Fruit fly (Drosophila melanogaster): Measurements from ENCODE around the gene gb.

The gb gene

dm6 chr3R:27111784-27112602 lies at the start of gene gb, which contains the start of gene CG5815 (continued):
- TF ChIP-seq Ets21C (GFP tag; optimal IDR thresholded peaks at IDR 0.05) (peak; percentile 82), CG11294 (GFP tag; IDR thresholded peaks at IDR 0.05) (peak; percentile 86), CG11762 (GFP tag; optimal IDR thresholded peaks at IDR 0.05; ENCODE audit: insufficient read depth) (peak; percentile 64), achi (GFP tag; optimal IDR thresholded peaks at IDR 0.05) (no peak), CG3919 (GFP tag; optimal IDR thresholded peaks at IDR 0.05) (peak; percentile 90), Sox15 (GFP tag; optimal IDR thresholded peaks at IDR 0.05) (peak; percentile 84), ss (GFP tag; optimal IDR thresholded peaks at IDR 0.05) (no peak), CG10669 (GFP tag; optimal IDR thresholded peaks at IDR 0.05) (no peak), fd59A (GFP tag; optimal IDR thresholded peaks at IDR 0.05) (peak; percentile 78)

dm6 chr3R:27160858-27161257 lies 48.8 kb upstream of the gb start, which contains the start of gene CG5909:
Gene CG5909 (plus strand): TSS chr3R:27161158.
- TF ChIP-seq svp (GFP tag) (peak; percentile 62), eg (GFP tag; IDR thresholded peaks at IDR 0.05) (no peak)

- TF ChIP-seq eg (GFP tag; IDR thresholded peaks at IDR 0.05) (no peak), Met (GFP tag; optimal IDR thresholded peaks at IDR 0.05) (no peak), ss (GFP tag; optimal IDR thresholded peaks at IDR 0.05) (no peak), Ets96B (tag; optimal IDR thresholded peaks at IDR 0.05) (no peak), pdm3 (GFP tag; optimal IDR thresholded peaks at IDR 0.05) (no peak), dsx (GFP tag; optimal IDR thresholded peaks at IDR 0.05; ENCODE audit: poor library complexity, severe bottlenecking) (no peak), Sox14 (GFP tag; optimal IDR thresholded peaks at IDR 0.05) (no peak), CG6808 (GFP tag; optimal IDR thresholded peaks at IDR 0.05) (no peak), CG6163 (GFP tag; IDR thresholded peaks at IDR 0.05) (no peak), Eip93F (GFP tag; optimal IDR thresholded peaks at IDR 0.05) (no peak), CG11902 (GFP tag; optimal IDR thresholded peaks at IDR 0.05) (no peak), CG31627 (GFP tag; optimal IDR thresholded peaks at IDR 0.05) (no peak)
These were observed 47.8 kb upstream of the gb start for dm6 chr3R:27159870-27160269.

dm6 chr3R:27157814-27158213 lies 45.7 kb upstream of the gb start, which contains the start of gene grass:
Gene grass (plus strand): TSS chr3R:27157948.
- TF ChIP-seq CG4318 (GFP tag; optimal IDR thresholded peaks at IDR 0.05) (no peak), svp (GFP tag) (peak; percentile 86), dsx (GFP tag; optimal IDR thresholded peaks at IDR 0.05; ENCODE audit: poor library complexity, severe bottlenecking) (no peak), Ets21C (GFP tag; optimal IDR thresholded peaks at IDR 0.05) (no peak), Eip78C (GFP tag) (peak; percentile 5), CG8319 (GFP tag; optimal IDR thresholded peaks at IDR 0.05) (no peak), CG1621 (tag; optimal IDR thresholded peaks at IDR 0.05) (peak; percentile 30), spab (GFP tag; optimal IDR thresholded peaks at IDR 0.05) (no peak)

- TF ChIP-seq CG7368 (GFP tag; optimal IDR thresholded peaks at IDR 0.05) (no peak), CG9139 (GFP tag; optimal IDR thresholded peaks at IDR 0.05) (no peak), CG6276 (GFP tag; optimal IDR thresholded peaks at IDR 0.05) (no peak), CG6163 (GFP tag; IDR thresholded peaks at IDR 0.05) (no peak), fkh (GFP tag; optimal IDR thresholded peaks at IDR 0.05) (no peak), vri (GFP tag; optimal IDR thresholded peaks at IDR 0.05) (no peak), acj6 (GFP tag; optimal IDR thresholded peaks at IDR 0.05) (no peak), CG1621 (tag; optimal IDR thresholded peaks at IDR 0.05) (no peak), spab (GFP tag; optimal IDR thresholded peaks at IDR 0.05) (no peak), CG34406 (GFP tag; optimal IDR thresholded peaks at IDR 0.05) (no peak), Eip75B (GFP tag; optimal IDR thresholded peaks at IDR 0.05) (no peak), pdm3 (GFP tag; optimal IDR thresholded peaks at IDR 0.05) (no peak), CG8319 (GFP tag; optimal IDR thresholded peaks at IDR 0.05) (no peak), Hr39 (GFP tag; optimal IDR thresholded peaks at IDR 0.05) (no peak), Blimp-1 (GFP tag; optimal IDR thresholded peaks at IDR 0.05) (no peak), achi (GFP tag; optimal IDR thresholded peaks at IDR 0.05) (no peak), CG6792 (GFP tag; optimal IDR thresholded peaks at IDR 0.05) (no peak), net (GFP tag; optimal IDR thresholded peaks at IDR 0.05) (no peak), Eip78C (GFP tag) (no peak)
These were observed 41.9 kb upstream of the gb start for dm6 chr3R:27154001-27154400.
